Fruit fly (Drosophila melanogaster) whole organism, larva: Measurements from ENCODE around the gene CG2211.

Experiments used
- noc ChIP-seq: fragments of 200-800 bp; sonication (Bioruptor generic); optimal IDR thresholded peaks from 3 replicates; lab custom pipeline; 2019; ENCODE audit warnings: missing biosample characterization, mild to moderate bottlenecking, missing genetic modification characterization, moderate library complexity

Gene CG2211

DNA sequence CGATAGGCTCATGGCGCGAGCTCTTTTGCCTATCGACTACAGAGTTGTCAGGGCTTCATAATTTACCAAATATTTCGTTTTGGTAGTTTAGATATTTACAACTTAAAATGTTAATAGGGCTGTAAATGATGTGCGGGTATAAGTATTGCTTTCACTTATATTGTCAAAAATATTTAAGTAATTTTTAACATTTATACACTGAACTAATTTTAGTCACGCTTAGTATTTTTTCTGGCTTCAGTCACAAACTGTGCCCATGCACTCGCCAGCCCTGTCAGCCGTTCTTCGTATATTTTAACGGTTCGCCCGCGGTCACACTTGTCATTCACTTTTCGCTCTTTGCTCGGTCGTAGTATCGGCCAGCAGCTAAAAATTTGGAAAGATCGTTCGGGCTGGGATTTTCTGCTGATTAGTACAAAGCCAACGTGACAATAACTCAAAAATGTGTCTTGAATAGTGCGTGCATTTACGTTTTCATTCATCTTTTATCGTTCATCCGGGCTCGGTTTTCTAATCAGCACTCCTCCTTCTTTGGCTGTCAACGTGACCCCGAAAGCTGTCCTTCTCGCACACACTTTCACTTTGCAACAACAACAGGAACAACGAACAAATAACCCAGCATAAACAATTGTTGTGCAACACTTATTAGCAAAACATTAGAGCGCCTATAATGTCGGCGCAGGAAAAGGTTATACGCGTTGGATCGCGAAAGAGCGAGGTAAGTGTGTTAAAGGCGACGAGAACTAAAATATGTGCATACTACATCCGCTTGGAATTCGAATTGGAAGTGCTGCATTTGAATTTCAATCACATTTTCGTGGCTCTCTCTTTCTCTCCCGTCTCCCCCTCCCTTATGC, at the start of gene CG2211, which contains the start of gene Hmbs:
TSS of gene CG2211 (minus strand) at position 789 of the 857 bp plus-strand sequence.
TSS of gene Hmbs (plus strand) at position 319 of the 857 bp plus-strand sequence.
- TF ChIP-seq noc: peak; percentile 82

- TF ChIP-seq noc: no peak
Measured at dm6 chr3L:1380959-1381358, 45.8 kb upstream of the CG2211 start.

DNA sequence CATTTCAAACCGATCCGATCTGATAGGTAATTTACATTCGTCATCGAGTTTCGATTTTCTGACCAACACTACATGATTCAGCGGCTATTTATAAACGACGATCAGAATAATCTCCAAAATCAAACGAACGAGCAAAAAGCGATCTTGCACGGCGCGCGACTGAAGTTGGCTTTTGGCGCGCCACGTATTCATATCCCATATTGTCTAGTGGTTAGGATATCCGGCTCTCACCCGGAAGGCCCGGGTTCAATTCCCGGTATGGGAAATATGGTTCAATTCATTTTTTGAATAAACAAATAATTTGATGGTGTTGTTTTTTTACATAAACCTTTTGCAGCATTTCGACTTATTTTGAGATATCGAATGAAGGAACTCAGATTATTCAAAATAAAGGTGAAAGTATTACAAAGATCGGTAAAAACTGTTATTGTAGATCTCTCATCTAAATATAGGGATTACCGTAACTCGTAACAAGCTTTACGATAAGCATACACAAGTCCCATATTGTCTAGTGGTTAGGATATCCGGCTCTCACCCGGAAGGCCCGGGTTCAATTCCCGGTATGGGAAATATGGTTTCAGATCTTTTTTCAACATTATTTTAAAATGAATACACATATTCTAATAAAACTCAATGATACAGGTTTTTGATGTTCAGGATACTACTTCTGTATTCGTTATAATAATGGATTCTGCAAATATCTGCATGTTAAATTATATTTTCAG, 44.7 kb upstream of the CG2211 start:
- no peak for TF ChIP-seq noc

DNA sequence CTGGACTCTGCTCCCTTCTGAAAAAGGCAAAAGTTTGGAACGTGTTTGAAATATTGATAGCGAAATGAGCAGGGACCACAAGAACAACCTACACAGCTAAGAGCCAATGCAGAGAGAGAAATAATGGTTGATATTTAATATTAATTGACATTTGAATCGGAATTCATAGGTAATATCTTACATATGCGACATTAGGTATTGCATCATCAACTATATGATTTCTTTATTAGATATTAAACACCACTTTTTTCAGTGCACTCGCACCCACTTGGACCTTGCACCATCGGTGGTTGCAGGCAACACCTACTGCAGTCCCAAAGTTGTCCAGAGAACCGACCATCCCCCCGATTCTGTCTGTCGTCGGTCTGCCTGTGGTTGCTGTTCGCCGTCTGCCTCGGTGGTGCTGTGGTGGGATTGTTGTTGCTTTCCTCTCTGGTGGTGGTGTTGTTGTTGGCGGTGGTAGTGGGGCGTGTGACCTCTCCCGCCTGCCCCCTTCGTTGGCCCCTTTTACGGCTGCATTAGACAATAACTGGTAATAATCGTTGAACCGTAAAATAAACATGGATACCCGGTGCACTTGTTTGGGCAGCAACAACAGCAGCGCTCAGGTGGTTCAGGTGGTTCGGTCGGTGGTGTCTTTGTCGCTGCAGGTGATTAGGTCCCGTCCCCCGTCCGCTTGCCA, 43.8 kb upstream of the CG2211 start:
- no peak for TF ChIP-seq noc

DNA sequence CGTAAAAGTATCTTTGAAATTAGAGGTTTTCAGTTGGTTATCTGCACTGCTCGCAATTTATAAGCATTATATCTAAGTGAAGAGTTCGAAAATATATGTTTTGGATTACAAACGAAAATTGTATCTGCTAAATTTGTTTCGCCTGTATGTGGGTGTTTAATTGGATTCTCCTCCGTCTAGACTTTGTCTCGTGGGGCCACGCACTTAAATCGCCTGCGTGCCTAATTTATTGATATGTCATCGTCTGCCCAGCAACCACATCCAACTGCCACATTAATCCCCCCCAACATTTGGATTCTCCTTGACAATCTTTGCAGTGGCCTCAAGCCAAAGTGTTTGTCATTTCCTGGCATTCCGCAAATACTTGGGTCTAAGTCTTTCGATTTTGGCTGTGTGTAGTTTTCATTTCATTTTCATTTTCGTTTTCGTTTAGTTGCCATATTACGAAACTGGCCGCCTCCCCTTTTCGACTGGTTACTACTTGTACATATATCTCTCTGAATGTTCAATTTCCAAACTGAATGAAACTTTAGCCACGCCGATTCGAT, 43.0 kb upstream of the CG2211 start:
- no peak for TF ChIP-seq noc

dm6 chr3L:1376014-1376745, 41.0 kb upstream of the CG2211 start:
- TF ChIP-seq noc: no peak

- no peak for TF ChIP-seq noc
Measured at dm6 chr3L:1374438-1375133, 39.4 kb upstream of the CG2211 start.

DNA sequence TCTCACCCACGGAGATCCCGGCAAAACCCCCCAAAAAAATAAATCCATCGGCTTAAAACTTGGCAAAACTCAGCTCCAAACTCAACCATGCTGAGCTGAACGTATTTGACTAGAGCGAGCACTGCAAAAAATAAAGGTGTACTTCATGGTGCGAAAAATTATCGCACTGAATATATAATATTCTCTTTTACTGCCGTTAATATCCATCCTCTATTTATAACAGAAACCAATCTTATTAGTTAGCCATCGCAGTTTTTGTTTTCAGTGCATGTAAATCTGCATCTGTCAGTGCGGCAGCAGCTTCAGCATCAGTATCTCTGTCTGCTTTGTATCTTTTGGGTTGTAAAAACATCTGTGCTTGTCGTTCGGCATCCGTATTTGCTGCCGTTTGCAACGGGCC, 35.8 kb upstream of the CG2211 start:
- TF ChIP-seq noc: no peak

dm6 chr3L:1370099-1370678, 35.0 kb upstream of the CG2211 start, which contains the start of gene ru:
ru (plus strand) TSS chr3L:1370628.
- no peak for TF ChIP-seq noc

dm6 chr3L:1368201-1368617, 33.0 kb upstream of the CG2211 start:
- TF ChIP-seq noc: peak; percentile 37

DNA sequence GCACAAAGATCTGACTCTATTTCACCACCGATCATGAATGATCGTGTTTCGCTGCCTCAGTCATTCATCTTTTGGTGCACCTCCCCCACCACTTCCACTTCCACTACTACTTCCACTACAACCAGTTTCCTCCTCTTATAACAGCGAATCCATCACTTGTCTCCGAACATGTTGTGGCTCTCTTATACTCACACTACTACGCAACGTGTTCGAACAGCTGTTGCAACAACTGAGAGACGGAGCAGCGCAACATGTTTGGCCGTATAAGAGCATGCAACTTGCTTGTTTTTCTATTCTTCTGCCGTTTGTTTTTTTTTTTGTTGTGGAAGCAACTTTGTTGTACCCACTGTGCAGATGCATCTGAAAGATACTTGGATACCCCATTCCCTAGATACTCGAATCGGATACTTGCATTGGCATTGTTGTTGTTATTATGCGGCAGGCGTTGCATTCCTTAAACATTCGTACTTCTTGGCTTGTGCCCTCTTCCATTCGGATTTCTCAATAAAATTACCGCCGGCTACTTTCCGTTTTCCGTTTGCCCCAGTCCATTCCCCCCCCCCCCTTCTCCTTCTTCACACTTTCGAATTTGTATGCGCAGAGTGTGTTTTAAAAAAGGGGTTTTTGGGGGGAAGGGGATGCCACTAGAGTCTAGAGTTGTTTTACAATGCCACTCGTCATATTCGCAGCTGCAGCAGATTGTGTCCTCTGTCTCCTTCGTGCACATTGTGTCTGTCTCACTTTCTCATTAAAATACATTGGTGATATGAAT, 31.9 kb upstream of the CG2211 start:
- TF ChIP-seq noc: no peak

DNA sequence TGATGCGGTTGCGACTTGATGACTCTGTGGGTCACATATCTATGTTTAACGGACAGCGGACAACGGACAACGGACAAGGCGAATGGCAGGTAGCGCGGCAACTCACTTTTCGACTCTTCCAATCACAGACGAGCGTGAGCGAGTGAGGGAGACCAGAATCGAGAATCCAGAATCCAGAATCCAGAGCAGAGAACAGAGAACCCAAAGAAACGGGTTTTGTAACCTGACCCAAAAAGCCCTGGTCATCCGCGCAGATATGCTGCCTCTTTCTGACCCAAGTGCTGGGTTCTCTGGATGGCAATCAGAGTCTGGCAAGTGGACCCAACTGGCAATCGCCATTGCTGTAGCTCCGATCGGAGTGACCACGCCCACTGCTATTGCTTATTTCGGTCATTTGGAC, 29.2 kb upstream of the CG2211 start:
- TF ChIP-seq noc: no peak

dm6 chr3L:1358338-1358737, 23.2 kb upstream of the CG2211 start:
- TF ChIP-seq noc: no peak

- no peak for TF ChIP-seq noc
Measured at dm6 chr3L:1354214-1354613, 19.1 kb upstream of the CG2211 start.
